Worm (Caenorhabditis elegans) whole organism, L4 larva: ENCODE data around the gene mrpl-53.

Source experiments
- F10B5.3 ChIP-seq: sonication (generic microtip); optimal IDR thresholded peaks from 2 replicates; lab custom pipeline; 2016; ENCODE audit warnings: mild to moderate bottlenecking, missing genetic modification characterization, missing compliant biosample characterization
- F26F4.8 ChIP-seq: fragments of 200-800 bp; sonication (Bioruptor generic); conservative IDR thresholded peaks from 2 replicates; pipeline ENCODE4 v1.3.6; 2022; ENCODE audit warnings: missing genetic modification characterization, missing compliant biosample characterization
- F37D6.2 ChIP-seq: sonication (generic microtip); optimal IDR thresholded peaks from 2 replicates; lab custom pipeline; 2016; ENCODE audit warnings: mild to moderate bottlenecking, missing genetic modification characterization, missing compliant biosample characterization
- F44E2.7 ChIP-seq: fragments of 200-800 bp; sonication (Bioruptor generic); IDR thresholded peaks from 2 replicates; pipeline ENCODE4 v2.1.2; 2022; ENCODE audit warnings: missing genetic modification characterization, missing compliant biosample characterization
- R02D3.7 ChIP-seq: fragments of 150-350 bp; sonication (generic microtip); optimal IDR thresholded peaks from 3 replicates; lab custom pipeline; 2014; ENCODE audit warnings: missing biosample characterization, missing genetic modification characterization
- T20F7.1 ChIP-seq: fragments of 200-800 bp; sonication (Bioruptor generic); optimal IDR thresholded peaks from 2 replicates; lab custom pipeline; 2018; ENCODE audit warnings: mild to moderate bottlenecking, missing genetic modification characterization, missing compliant biosample characterization
- Y105C5A.15 ChIP-seq: fragments of 200-800 bp; sonication (Bioruptor generic); IDR thresholded peaks from 2 replicates; pipeline ENCODE4 v1.3.6; 2022; ENCODE audit warnings: missing genetic modification characterization, missing compliant biosample characterization
- Y5F2A.4 ChIP-seq: fragments of 200-800 bp; sonication (Bioruptor generic); optimal IDR thresholded peaks from 2 replicates; lab custom pipeline; 2018; ENCODE audit warnings: mild to moderate bottlenecking, missing genetic modification characterization, missing compliant biosample characterization
- ZK337.2 ChIP-seq: fragments of 200-800 bp; sonication (Bioruptor generic); IDR thresholded peaks from 2 replicates; pipeline ENCODE4 v1.3.6; 2022; ENCODE audit warnings: missing genetic modification reagents, missing genetic modification characterization, missing compliant biosample characterization
- ZK546.5 ChIP-seq, 2 experiments: sonication (generic microtip); optimal IDR thresholded peaks; 2 replicates each; lab custom pipeline; 2017; ENCODE audit warnings: missing biosample characterization in 2 of 2, missing genetic modification characterization in 2 of 2
- aly-2 ChIP-seq: sonication (generic microtip); optimal IDR thresholded peaks from 2 replicates; lab custom pipeline; 2018; ENCODE audit warnings: missing biosample characterization, missing genetic modification characterization
- ama-1 ChIP-seq: fragments of 150-350 bp; optimal IDR thresholded peaks from 2 replicates; lab custom pipeline; 2014; ENCODE audit warnings: inconsistent platforms, mixed read lengths
- attf-4 ChIP-seq: sonication (generic microtip); optimal IDR thresholded peaks from 3 replicates; lab custom pipeline; 2017; ENCODE audit warnings: missing biosample characterization, missing genetic modification characterization
- ceh-28 ChIP-seq: fragments of 150-350 bp; optimal IDR thresholded peaks from 2 replicates; lab custom pipeline; 2014; ENCODE audit warnings: missing biosample characterization, missing genetic modification reagents, missing genetic modification characterization
- ceh-62 ChIP-seq: sonication (generic microtip); optimal IDR thresholded peaks from 2 replicates; lab custom pipeline; 2017; ENCODE audit warnings: missing biosample characterization, missing genetic modification characterization
- ceh-82 ChIP-seq: sonication (generic microtip); optimal IDR thresholded peaks from 2 replicates; lab custom pipeline; 2017; ENCODE audit warnings: missing biosample characterization, missing genetic modification characterization
- ces-1 ChIP-seq: fragments of 150-350 bp; sonication (generic microtip); optimal IDR thresholded peaks from 4 replicates; lab custom pipeline; 2014; ENCODE audit warnings: missing biosample characterization, missing genetic modification reagents, missing genetic modification characterization
- ctbp-1 ChIP-seq: fragments of 200-800 bp; sonication (Bioruptor generic); IDR thresholded peaks from 2 replicates; pipeline ENCODE4 v1.3.6; 2022; ENCODE audit warnings: missing genetic modification reagents, missing genetic modification characterization, missing compliant biosample characterization
- daf-19 ChIP-seq: fragments of 200-800 bp; sonication (Bioruptor generic); conservative IDR thresholded peaks from 2 replicates; pipeline ENCODE4 v1.3.6; 2022; ENCODE audit warnings: missing genetic modification characterization, missing compliant biosample characterization
- dpl-1 ChIP-seq: fragments of 150-350 bp; optimal IDR thresholded peaks from 2 replicates; lab custom pipeline; 2014; ENCODE audit warnings: missing biosample characterization, missing genetic modification reagents, missing genetic modification characterization
- egl-43 ChIP-seq: fragments of 200-800 bp; sonication (Bioruptor generic); IDR thresholded peaks from 2 replicates; pipeline ENCODE4 v1.3.6; 2022; ENCODE audit warnings: missing genetic modification reagents, missing genetic modification characterization, missing compliant biosample characterization
- gei-8 ChIP-seq: fragments of 200-800 bp; sonication (Bioruptor generic); optimal IDR thresholded peaks from 2 replicates; lab custom pipeline; 2018; ENCODE audit warnings: mild to moderate bottlenecking, missing genetic modification characterization, missing compliant biosample characterization
- hlh-11 ChIP-seq: fragments of 200-800 bp; sonication (Bioruptor generic); optimal IDR thresholded peaks from 2 replicates; lab custom pipeline; 2018; ENCODE audit warnings: mild to moderate bottlenecking, missing genetic modification characterization, missing compliant biosample characterization
- hlh-30 ChIP-seq: sonication (generic microtip); optimal IDR thresholded peaks from 2 replicates; lab custom pipeline; 2017; ENCODE audit warnings: antibody characterized with exemption, mild to moderate bottlenecking, missing genetic modification characterization, missing compliant biosample characterization; ENCODE audit not compliant: insufficient read depth
- lim-7 ChIP-seq: fragments of 200-800 bp; sonication (Bioruptor generic); IDR thresholded peaks from 2 replicates; pipeline ENCODE4 v1.3.6; 2022; ENCODE audit warnings: missing genetic modification characterization, missing compliant biosample characterization
- lin-1 ChIP-seq: fragments of 200-800 bp; sonication (Bioruptor generic); IDR thresholded peaks from 2 replicates; pipeline ENCODE4 v1.3.6; 2022; ENCODE audit warnings: missing genetic modification reagents, missing genetic modification characterization, missing compliant biosample characterization
- lin-15B ChIP-seq: fragments of 150-350 bp; sonication (generic microtip); optimal IDR thresholded peaks from 3 replicates; lab custom pipeline; 2014; ENCODE audit warnings: missing biosample characterization, missing genetic modification characterization
- lsy-2 ChIP-seq, 2 experiments: fragments of 150-350 bp in 1 of 2; sonication (generic microtip) in 1 of 2; optimal IDR thresholded peaks; 2 replicates each; lab custom pipeline; 2014 to 2017; ENCODE audit warnings: missing biosample characterization in 2 of 2, missing genetic modification characterization in 2 of 2
- mdl-1 ChIP-seq, 2 experiments: fragments of 150-350 bp in 1 of 2; sonication (generic microtip) in 1 of 2; optimal IDR thresholded peaks; 2 replicates each; lab custom pipeline; 2014 to 2017; ENCODE audit warnings: missing biosample characterization in 2 of 2, missing genetic modification characterization in 2 of 2
- mdt-29 ChIP-seq: fragments of 200-800 bp; sonication (Bioruptor generic); IDR thresholded peaks from 2 replicates; pipeline ENCODE4 v1.3.6; 2022; ENCODE audit warnings: missing genetic modification reagents, missing genetic modification characterization, missing compliant biosample characterization
- mxl-2 ChIP-seq: fragments of 200-800 bp; sonication (Bioruptor generic); conservative IDR thresholded peaks from 2 replicates; pipeline ENCODE4 v1.3.6; 2022; ENCODE audit warnings: missing genetic modification reagents, missing genetic modification characterization, missing compliant biosample characterization
- nhr-111 ChIP-seq: fragments of 200-800 bp; sonication (Bioruptor generic); optimal IDR thresholded peaks from 2 replicates; lab custom pipeline; 2018; ENCODE audit warnings: mild to moderate bottlenecking, missing genetic modification characterization, missing compliant biosample characterization
- nhr-237 ChIP-seq: sonication (generic microtip); optimal IDR thresholded peaks from 2 replicates; lab custom pipeline; 2017; ENCODE audit warnings: missing biosample characterization, missing genetic modification characterization
- nhr-28 ChIP-seq: fragments of 150-350 bp; optimal IDR thresholded peaks from 2 replicates; lab custom pipeline; 2014; ENCODE audit warnings: missing biosample characterization, missing genetic modification characterization
- nhr-41 ChIP-seq: fragments of 200-800 bp; sonication (Bioruptor generic); IDR thresholded peaks from 2 replicates; pipeline ENCODE4 v1.3.6; 2022; ENCODE audit warnings: missing genetic modification reagents, missing genetic modification characterization, missing compliant biosample characterization
- nhr-76 ChIP-seq: fragments of 150-350 bp; optimal IDR thresholded peaks from 2 replicates; lab custom pipeline; 2014; ENCODE audit warnings: missing biosample characterization, missing genetic modification characterization
- nhr-77 ChIP-seq: fragments of 150-350 bp; optimal IDR thresholded peaks from 2 replicates; lab custom pipeline; 2014; ENCODE audit warnings: missing biosample characterization, missing genetic modification characterization
- pha-4 ChIP-seq, 2 experiments: fragments of 150-350 bp in 1 of 2; fragments of 200-800 bp in 1 of 2; sonication (Bioruptor generic) in 1 of 2; IDR thresholded peaks in 1 of 2; optimal IDR thresholded peaks in 1 of 2; 2 replicates each; pipeline versions ENCODE4 v1.3.6 to Lab custom; 2014 to 2022; ENCODE audit warnings: missing genetic modification characterization in 2 of 2, missing genetic modification reagents in 2 of 2, missing biosample characterization in 1 of 2, missing compliant biosample characterization in 1 of 2
- set-16 ChIP-seq: fragments of 200-800 bp; sonication (Bioruptor generic); IDR thresholded peaks from 2 replicates; pipeline ENCODE4 v1.3.6; 2022; ENCODE audit warnings: missing genetic modification reagents, missing genetic modification characterization, missing compliant biosample characterization
- skn-1 ChIP-seq: fragments of 150-350 bp; optimal IDR thresholded peaks from 2 replicates; lab custom pipeline; 2014; ENCODE audit warnings: missing biosample characterization, missing genetic modification characterization
- snpc-1.2 ChIP-seq: fragments of 200-800 bp; sonication (Bioruptor generic); IDR thresholded peaks from 2 replicates; pipeline ENCODE4 v1.3.6; 2022; ENCODE audit warnings: missing genetic modification reagents, missing genetic modification characterization, missing compliant biosample characterization
- snpc-4 ChIP-seq: fragments of 150-350 bp; optimal IDR thresholded peaks from 2 replicates; lab custom pipeline; 2014; ENCODE audit warnings: missing biosample characterization, missing genetic modification characterization
- tag-97 ChIP-seq: fragments of 200-800 bp; sonication (Bioruptor generic); IDR thresholded peaks from 2 replicates; pipeline ENCODE4 v1.3.6; 2022; ENCODE audit warnings: missing genetic modification characterization, missing compliant biosample characterization
- tra-1 ChIP-seq: fragments of 200-800 bp; sonication (Bioruptor generic); IDR thresholded peaks from 2 replicates; pipeline ENCODE4 v1.3.6; 2022; ENCODE audit warnings: missing genetic modification reagents, missing genetic modification characterization, missing compliant biosample characterization
- unc-39 ChIP-seq: sonication (generic microtip); optimal IDR thresholded peaks from 2 replicates; lab custom pipeline; 2017; ENCODE audit warnings: missing biosample characterization, missing genetic modification characterization
- vab-7 ChIP-seq: fragments of 200-800 bp; sonication (Bioruptor generic); IDR thresholded peaks from 2 replicates; pipeline ENCODE4 v1.3.6; 2022; ENCODE audit warnings: missing genetic modification reagents, missing genetic modification characterization, missing compliant biosample characterization
- zag-1 ChIP-seq: fragments of 150-350 bp; optimal IDR thresholded peaks from 2 replicates; lab custom pipeline; 2014; ENCODE audit warnings: missing biosample characterization, missing genetic modification characterization
- zfp-2 ChIP-seq: sonication (generic microtip); optimal IDR thresholded peaks from 2 replicates; lab custom pipeline; 2016; ENCODE audit warnings: mild to moderate bottlenecking, missing genetic modification characterization, missing compliant biosample characterization
- zip-11 ChIP-seq: fragments of 200-800 bp; sonication (Bioruptor generic); IDR thresholded peaks from 2 replicates; pipeline ENCODE4 v1.3.6; 2022; ENCODE audit warnings: missing genetic modification characterization, missing compliant biosample characterization
- zip-2 ChIP-seq: fragments of 150-350 bp; optimal IDR thresholded peaks from 2 replicates; lab custom pipeline; 2014; ENCODE audit warnings: missing biosample characterization, missing genetic modification characterization
- ztf-7 ChIP-seq: fragments of 150-350 bp; optimal IDR thresholded peaks from 2 replicates; lab custom pipeline; 2014; ENCODE audit warnings: missing biosample characterization, missing genetic modification characterization

The mrpl-53 gene

DNA sequence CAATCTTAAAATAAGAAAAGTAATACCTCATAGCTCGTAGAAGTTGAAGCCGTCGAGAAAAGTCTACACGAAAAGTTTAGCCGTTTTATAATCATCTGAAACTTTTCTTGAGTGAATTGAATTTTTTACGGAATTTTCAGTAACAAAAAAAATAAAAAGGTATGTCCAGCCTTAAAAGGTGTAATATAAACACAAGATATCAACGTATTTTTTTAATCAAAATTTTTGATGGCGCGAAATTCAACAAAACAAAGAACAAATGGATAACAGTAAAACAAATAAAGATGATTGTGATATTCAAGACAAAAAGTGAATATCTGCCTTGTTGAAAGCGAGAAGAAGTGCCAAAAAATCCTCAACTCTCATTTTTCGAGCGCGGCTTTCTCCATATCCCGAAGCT is 7.8 kb upstream of the mrpl-53 start, which contains the start of gene eral-1:
Gene eral-1 (minus strand): TSS at position 101 of the 400 bp plus-strand sequence.
- TF ChIP-seq ceh-28 (tag; lab: Kevin White, UChicago), result no peak
- no peak for TF ChIP-seq egl-43
- no peak for TF ChIP-seq zag-1
- TF ChIP-seq ceh-82 (tag; lab: Kevin White, UChicago), result no peak
- TF ChIP-seq hlh-11 (tag; lab: Kevin White, UChicago), result no peak
- TF ChIP-seq F10B5.3 (tag; lab: Kevin White, UChicago), result no peak
- no peak for TF ChIP-seq aly-2 (tag; lab: Kevin White, UChicago)

DNA sequence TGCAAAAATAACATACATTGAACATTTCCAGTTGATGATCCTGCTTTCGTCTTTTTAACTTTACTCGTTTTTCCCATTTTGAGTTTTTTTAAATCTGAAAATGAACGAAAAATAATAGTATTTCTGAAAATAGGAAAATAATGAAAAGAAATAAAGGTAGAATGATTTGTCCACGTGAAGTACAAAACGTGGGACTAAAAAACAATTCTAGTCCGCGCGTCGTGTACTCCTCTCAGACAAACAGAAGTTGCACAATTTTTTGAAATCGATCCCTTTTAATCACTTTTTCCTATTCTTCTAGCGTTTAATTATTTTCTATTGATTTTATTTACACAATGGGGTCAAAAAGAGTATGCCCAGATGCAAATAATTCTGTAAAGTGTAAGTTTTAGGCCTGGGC is 6.4 kb upstream of the mrpl-53 start, which contains the start of the genes E02H1.1 and tag-124:
Gene E02H1.1 (minus strand): TSS at position 94 of the 400 bp plus-strand sequence.
Gene tag-124 (plus strand): TSS at position 222 of the 400 bp plus-strand sequence.
- no peak for TF ChIP-seq mdt-29 (GFP tag; lab: Robert Waterston, UW)
- no peak for TF ChIP-seq nhr-76 (tag; lab: Kevin White, UChicago)
- no peak for TF ChIP-seq lin-15B (tag; lab: Kevin White, UChicago)
- TF ChIP-seq F37D6.2 (tag; lab: Kevin White, UChicago), result no peak
- TF ChIP-seq snpc-1.2 (GFP tag; lab: Robert Waterston, UW), result no peak
- TF ChIP-seq attf-4 (tag; lab: Kevin White, UChicago), result no peak
- no peak for TF ChIP-seq snpc-4 (tag; lab: Kevin White, UChicago)
- TF ChIP-seq T20F7.1 (GFP tag; lab: Kevin White, UChicago), result peak; percentile 82
- TF ChIP-seq tag-97 (GFP tag; lab: Robert Waterston, UW), result 0 out of 2 replicates have a peak, but pooled peaks have one; percentile 51
- TF ChIP-seq daf-19, result no peak
- TF ChIP-seq nhr-41 (GFP tag; lab: Robert Waterston, UW), result no peak
- TF ChIP-seq ztf-7, result no peak
- no peak for TF ChIP-seq Y105C5A.15 (GFP tag; lab: Robert Waterston, UW)
- TF ChIP-seq ceh-62, result no peak
- no peak for TF ChIP-seq F26F4.8
- TF ChIP-seq hlh-30 (tag; lab: Kevin White, UChicago), result peak; percentile 42
- TF ChIP-seq Y5F2A.4 (GFP tag; lab: Kevin White, UChicago), result no peak
- no peak for TF ChIP-seq nhr-237 (tag; lab: Kevin White, UChicago)
- TF ChIP-seq lim-7 (GFP tag; lab: Robert Waterston, UW), result no peak
- TF ChIP-seq F10B5.3 (tag; lab: Kevin White, UChicago), result no peak
- no peak for TF ChIP-seq skn-1 (tag; lab: Kevin White, UChicago)
- peak; percentile 65; the same call in 1 of the 2 replicates for TF ChIP-seq tra-1 (GFP tag; lab: Robert Waterston, UW)
- TF ChIP-seq unc-39, result no peak
- no peak for TF ChIP-seq nhr-77
- no peak for TF ChIP-seq zip-11 (GFP tag; lab: Robert Waterston, UW)
- TF ChIP-seq lin-1 (GFP tag; lab: Robert Waterston, UW), result no peak
- TF ChIP-seq ama-1 (lab: Kevin White, UChicago), result no peak
- TF ChIP-seq zip-2, result peak; percentile 78
- peak in 1 of 2 experiments; percentile 89 for TF ChIP-seq lsy-2 (tag; optimal IDR thresholded peaks at IDR 0.05; lab: Kevin White, UChicago)
- TF ChIP-seq ctbp-1, result 0 out of 2 replicates have a peak, but pooled peaks have one; percentile 31
- no peak for TF ChIP-seq F44E2.7 (GFP tag; lab: Robert Waterston, UW)
- TF ChIP-seq dpl-1, result peak; percentile 79
- no peak for TF ChIP-seq ZK546.5 (tag; optimal IDR thresholded peaks at IDR 0.05; lab: Kevin White, UChicago)
- no peak for TF ChIP-seq zfp-2 (tag; lab: Kevin White, UChicago)
- TF ChIP-seq mxl-2, result no peak
- TF ChIP-seq pha-4 (GFP tag; IDR thresholded peaks at IDR 0.05; lab: Robert Waterston, UW), result 0 out of 2 replicates have a peak, but pooled peaks have one; percentile 9
- peak; percentile 49 for TF ChIP-seq pha-4 (tag; optimal IDR thresholded peaks at IDR 0.05; lab: Kevin White, UChicago)
- TF ChIP-seq mdl-1 (tag; optimal IDR thresholded peaks at IDR 0.05; lab: Kevin White, UChicago), result no peak
- peak; percentile 35 for TF ChIP-seq nhr-28 (tag; lab: Kevin White, UChicago)
- no peak for TF ChIP-seq ces-1 (GFP tag; lab: Kevin White, UChicago)
- no peak for TF ChIP-seq R02D3.7 (tag; lab: Kevin White, UChicago)
- no peak for TF ChIP-seq set-16 (GFP tag; lab: Robert Waterston, UW)
- no peak for TF ChIP-seq gei-8 (GFP tag; lab: Kevin White, UChicago)
- TF ChIP-seq ZK337.2 (GFP tag; lab: Robert Waterston, UW), result peak; percentile 83
- TF ChIP-seq vab-7 (GFP tag; lab: Robert Waterston, UW), result no peak
- no peak for TF ChIP-seq nhr-111
